Worm (Caenorhabditis elegans) whole organism, mixed stage, embryonic: ENCODE results near the gene Y53C12A.6.

Experiments
- ceh-83 ChIP-seq: fragments of 200-800 bp; sonication (Bioruptor generic); optimal IDR thresholded peaks from 2 replicates; lab custom pipeline; 2018; ENCODE audit warnings: mild to moderate bottlenecking, missing genetic modification characterization, missing compliant biosample characterization
- cnd-1 ChIP-seq: fragments of 200-800 bp; sonication (Bioruptor generic); optimal IDR thresholded peaks from 2 replicates; lab custom pipeline; 2018; ENCODE audit warnings: mild to moderate bottlenecking, missing genetic modification characterization, missing compliant biosample characterization
- elt-1 ChIP-seq: sonication (generic microtip); optimal IDR thresholded peaks from 2 replicates; lab custom pipeline; 2017; ENCODE audit warnings: missing genetic modification characterization, mild to moderate bottlenecking, missing compliant biosample characterization, antibody characterized with exemption, moderate library complexity, borderline replicate concordance; ENCODE audit not compliant: insufficient read depth
- hlh-1 ChIP-seq: fragments of 150-350 bp; optimal IDR thresholded peaks from 2 replicates; lab custom pipeline; 2014; ENCODE audit warnings: missing biosample characterization, missing genetic modification reagents, missing genetic modification characterization
- lin-13 ChIP-seq: fragments of 150-350 bp; optimal IDR thresholded peaks from 2 replicates; lab custom pipeline; 2014; ENCODE audit warnings: missing biosample characterization, missing genetic modification characterization
- lsy-2 ChIP-seq: fragments of 150-350 bp; optimal IDR thresholded peaks from 2 replicates; lab custom pipeline; 2014; ENCODE audit warnings: missing biosample characterization, missing genetic modification characterization
- nhr-12 ChIP-seq: fragments of 150-350 bp; optimal IDR thresholded peaks from 2 replicates; lab custom pipeline; 2014; ENCODE audit warnings: missing biosample characterization, missing genetic modification characterization
- nhr-237 ChIP-seq: fragments of 150-350 bp; optimal IDR thresholded peaks from 2 replicates; lab custom pipeline; 2014; ENCODE audit warnings: missing biosample characterization, missing genetic modification characterization
- pha-4 ChIP-seq: fragments of 150-350 bp; optimal IDR thresholded peaks from 2 replicates; lab custom pipeline; 2018; ENCODE audit warnings: missing biosample characterization, missing genetic modification reagents, missing genetic modification characterization
- sem-2 ChIP-seq: fragments of 200-800 bp; sonication (Bioruptor generic); optimal IDR thresholded peaks from 2 replicates; lab custom pipeline; 2018; ENCODE audit warnings: mild to moderate bottlenecking, missing genetic modification characterization, missing compliant biosample characterization
- snpc-4 ChIP-seq: fragments of 150-350 bp; optimal IDR thresholded peaks from 2 replicates; lab custom pipeline; 2014; ENCODE audit warnings: missing biosample characterization, missing genetic modification characterization
- unc-39 ChIP-seq: fragments of 150-350 bp; optimal IDR thresholded peaks from 2 replicates; lab custom pipeline; 2014; ENCODE audit warnings: missing biosample characterization, missing genetic modification characterization

DNA sequence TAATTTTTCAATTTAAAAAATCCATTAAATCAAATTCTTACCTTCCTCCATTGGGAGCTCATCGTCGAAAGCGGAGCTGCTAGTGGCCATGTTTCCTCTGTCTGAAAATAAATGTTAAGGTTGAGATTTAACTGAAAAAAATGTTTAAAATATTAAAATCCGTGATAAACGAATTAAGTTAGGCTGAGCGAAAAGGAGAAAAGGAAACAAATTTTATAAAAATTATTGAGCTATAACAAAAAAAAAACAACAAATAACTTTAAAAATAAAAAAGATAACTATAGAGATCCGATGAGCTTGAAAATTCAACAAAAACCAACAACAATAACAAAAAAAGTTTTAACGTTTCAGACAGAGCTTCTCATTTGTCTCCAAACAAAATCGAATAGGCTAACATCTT lies 25.0 kb upstream of the Y53C12A.6 start, which contains the start of gene pno-1:
- TF ChIP-seq sem-2 (GFP tag; lab: Kevin White, UChicago) (no peak), lin-13 (no peak), snpc-4 (tag; lab: Kevin White, UChicago) (no peak), unc-39 (no peak), nhr-12 (no peak), nhr-237 (no peak), lsy-2 (tag; lab: Kevin White, UChicago) (no peak), cnd-1 (tag; lab: Kevin White, UChicago) (no peak), elt-1 (tag; lab: Kevin White, UChicago) (no peak), ceh-83 (GFP tag; lab: Kevin White, UChicago) (no peak), pha-4 (no peak), hlh-1 (tag; lab: Kevin White, UChicago) (no peak)
